Fruit fly (Drosophila melanogaster) whole organism, adult: ENCODE data around the gene Brr2.

ENCODE experiments used
- CG11617 ChIP-seq: fragments of 200-800 bp; sonication (Bioruptor generic); optimal IDR thresholded peaks from 2 replicates; lab custom pipeline; 2017; ENCODE audit warnings: mild to moderate bottlenecking, missing biosample characterization, missing genetic modification reagents, missing genetic modification characterization
- CG12768 ChIP-seq: fragments of 200-800 bp; sonication (Bioruptor generic); optimal IDR thresholded peaks from 2 replicates; lab custom pipeline; 2017; ENCODE audit warnings: missing biosample characterization, missing genetic modification characterization, mild to moderate bottlenecking, moderate library complexity, missing genetic modification reagents
- CG14711 ChIP-seq: fragments of 200-800 bp; sonication (Bioruptor generic); optimal IDR thresholded peaks from 2 replicates; lab custom pipeline; 2018; ENCODE audit warnings: missing biosample characterization, mild to moderate bottlenecking, missing genetic modification characterization, moderate library complexity
- CG1620 ChIP-seq: fragments of 200-800 bp; sonication (Bioruptor generic); optimal IDR thresholded peaks from 2 replicates; lab custom pipeline; 2016; ENCODE audit warnings: missing biosample characterization, missing genetic modification characterization
- CG33017 ChIP-seq: fragments of 200-800 bp; sonication (Bioruptor generic); optimal IDR thresholded peaks from 2 replicates; lab custom pipeline; 2018; ENCODE audit warnings: missing biosample characterization, mild to moderate bottlenecking, missing genetic modification characterization, moderate library complexity
- CG5204 ChIP-seq: fragments of 200-800 bp; sonication (Bioruptor generic); optimal IDR thresholded peaks from 2 replicates; lab custom pipeline; 2016; ENCODE audit warnings: missing biosample characterization, missing genetic modification characterization
- CG7045 ChIP-seq: fragments of 200-800 bp; sonication (Bioruptor generic); optimal IDR thresholded peaks from 2 replicates; lab custom pipeline; 2017; ENCODE audit warnings: missing biosample characterization, mild to moderate bottlenecking, missing genetic modification characterization
- CG7101 ChIP-seq: fragments of 200-800 bp; sonication (Bioruptor generic); optimal IDR thresholded peaks from 2 replicates; lab custom pipeline; 2018; ENCODE audit warnings: missing biosample characterization, mild to moderate bottlenecking, missing genetic modification characterization, moderate library complexity
- Clk ChIP-seq: fragments of 200-800 bp; sonication (Bioruptor generic); optimal IDR thresholded peaks from 2 replicates; lab custom pipeline; 2017; ENCODE audit warnings: missing biosample characterization, missing genetic modification characterization
- Crg-1 ChIP-seq: fragments of 200-800 bp; sonication (Bioruptor generic); optimal IDR thresholded peaks from 2 replicates; lab custom pipeline; 2016; ENCODE audit warnings: missing biosample characterization, missing genetic modification characterization
- Hr96 ChIP-seq: fragments of 200-800 bp; sonication (Bioruptor generic); optimal IDR thresholded peaks from 2 replicates; lab custom pipeline; 2016; ENCODE audit warnings: missing biosample characterization, missing genetic modification characterization
- Mnt ChIP-seq: fragments of 200-800 bp; sonication (Bioruptor generic); optimal IDR thresholded peaks from 2 replicates; lab custom pipeline; 2016; ENCODE audit warnings: missing biosample characterization, mild to moderate bottlenecking, missing genetic modification characterization
- bab1 ChIP-seq: fragments of 200-800 bp; sonication (Bioruptor generic); optimal IDR thresholded peaks from 3 replicates; lab custom pipeline; 2019; ENCODE audit warnings: missing biosample characterization, mild to moderate bottlenecking, missing genetic modification characterization, moderate library complexity
- cic ChIP-seq: fragments of 200-800 bp; sonication (Bioruptor generic); optimal IDR thresholded peaks from 2 replicates; lab custom pipeline; 2017; ENCODE audit warnings: missing biosample characterization, mild to moderate bottlenecking, missing genetic modification characterization, moderate library complexity
- cnc ChIP-seq, 2 experiments: fragments of >200 bp; optimal IDR thresholded peaks; 2 replicates each; lab custom pipeline; 2017
- kay ChIP-seq: fragments of 200-800 bp; sonication (Bioruptor generic); peaks from one replicate; lab custom pipeline; 2016; ENCODE audit warnings: missing biosample characterization, missing genetic modification characterization, borderline replicate concordance
- ovo ChIP-seq: fragments of 200-800 bp; sonication (Bioruptor generic); optimal IDR thresholded peaks from 2 replicates; lab custom pipeline; 2016; ENCODE audit warnings: missing biosample characterization, missing genetic modification characterization
- pad ChIP-seq: fragments of 200-800 bp; sonication (Bioruptor generic); optimal IDR thresholded peaks from 3 replicates; lab custom pipeline; 2017; ENCODE audit warnings: missing biosample characterization, missing genetic modification characterization, mild to moderate bottlenecking, moderate library complexity, missing genetic modification reagents
- tj ChIP-seq: fragments of 200-800 bp; sonication (Bioruptor generic); optimal IDR thresholded peaks from 3 replicates; lab custom pipeline; 2017; ENCODE audit warnings: missing biosample characterization, mild to moderate bottlenecking, missing genetic modification characterization, moderate library complexity
- toe ChIP-seq: fragments of 200-800 bp; sonication (Bioruptor generic); optimal IDR thresholded peaks from 2 replicates; lab custom pipeline; 2016; ENCODE audit warnings: missing biosample characterization, missing genetic modification characterization

The Brr2 gene

DNA sequence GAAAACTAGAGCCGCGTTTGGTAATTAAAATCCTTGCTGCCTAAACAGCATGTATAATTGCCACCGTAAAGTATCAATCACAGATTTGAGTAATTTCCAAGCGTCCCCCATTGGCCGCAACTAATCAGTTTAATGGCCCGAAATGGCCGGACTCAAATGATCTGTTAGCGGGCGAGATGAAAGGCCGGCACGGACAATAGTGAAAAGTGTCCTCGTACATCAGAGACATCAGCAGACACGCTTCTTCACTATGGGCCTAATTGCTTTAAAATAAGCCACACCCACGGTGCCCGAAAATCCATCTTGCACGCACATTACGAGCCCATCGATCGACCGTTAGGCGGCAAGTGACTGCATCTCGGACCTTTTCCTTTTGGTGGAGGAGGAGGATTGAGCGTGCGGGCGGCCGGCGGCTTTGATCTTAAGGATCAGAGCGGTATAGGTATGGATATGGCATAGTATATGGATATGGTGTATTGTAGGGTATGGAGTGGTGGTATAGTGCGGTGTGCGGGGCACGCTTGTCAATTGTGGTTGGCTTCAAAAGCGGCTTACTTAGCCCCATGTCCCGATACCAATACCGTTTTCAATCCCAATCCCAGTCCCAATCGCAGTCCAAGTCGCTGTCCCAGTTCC, 44.8 kb upstream of the Brr2 start:
- TF ChIP-seq toe (GFP tag; lab: Kevin White, UChicago) (no peak), kay (GFP tag; lab: Kevin White, UChicago) (no peak), CG11617 (GFP tag; lab: Kevin White, UChicago) (no peak), Clk (no peak), CG5204 (GFP tag; lab: Kevin White, UChicago) (no peak), tj (GFP tag; lab: Kevin White, UChicago) (no peak), CG1620 (GFP tag; lab: Kevin White, UChicago) (no peak), Mnt (GFP tag; lab: Kevin White, UChicago) (no peak), CG14711 (tag; lab: Kevin White, UChicago) (no peak), cic (GFP tag; lab: Kevin White, UChicago) (no peak)

DNA sequence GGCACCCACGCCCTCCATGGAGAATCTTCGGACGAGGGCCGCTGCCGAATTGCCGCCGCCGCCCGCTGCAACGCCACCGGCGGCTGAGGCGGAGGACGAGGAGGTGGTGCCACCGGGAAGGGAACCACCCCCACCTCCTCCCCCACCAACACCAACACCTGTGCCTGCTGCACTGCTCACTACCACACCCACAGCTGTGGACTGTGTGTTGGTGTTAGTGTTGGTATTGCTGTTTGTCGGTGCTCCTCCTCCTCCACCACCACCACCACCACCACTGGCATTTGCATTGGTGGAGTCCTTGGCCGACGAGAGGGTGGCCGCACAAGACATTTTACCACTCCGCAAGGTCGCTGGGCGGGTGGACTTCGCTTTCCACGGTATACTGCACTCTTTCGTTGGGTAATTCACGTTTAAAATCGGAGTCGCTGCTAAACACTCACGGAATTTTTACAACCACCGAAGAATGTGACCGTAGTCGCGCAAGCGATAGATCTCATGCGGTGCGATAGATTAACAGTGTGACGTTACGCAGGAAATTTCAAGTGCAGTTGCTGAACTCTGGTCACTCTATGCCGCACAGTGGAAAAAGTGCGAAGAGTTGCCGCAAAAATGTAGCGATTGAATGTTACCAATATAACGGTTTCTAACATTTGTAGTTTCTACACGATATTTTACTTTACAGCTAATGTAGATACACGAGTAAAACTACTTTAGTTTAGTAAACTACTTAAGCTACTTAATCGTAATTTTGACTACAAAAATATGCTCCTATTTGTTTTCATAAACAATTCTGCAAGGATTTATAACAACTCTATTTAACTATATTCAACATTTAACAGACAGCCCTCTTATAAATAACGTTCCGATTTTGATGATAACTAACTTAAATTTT, 43.9 kb upstream of the Brr2 start, which contains the start of gene mib1:
TSS of gene mib1 (minus strand) at position 494 of the 892 bp plus-strand sequence.
- TF ChIP-seq ovo (GFP tag; lab: Kevin White, UChicago) (peak; percentile 44), CG1620 (GFP tag; lab: Kevin White, UChicago) (no peak), Crg-1 (GFP tag; lab: Kevin White, UChicago) (no peak), toe (GFP tag; lab: Kevin White, UChicago) (no peak), cnc (optimal IDR thresholded peaks at IDR 0.05; lab: Kevin White, UChicago) (no peak), kay (GFP tag; lab: Kevin White, UChicago) (no peak), cic (GFP tag; lab: Kevin White, UChicago) (peak; percentile 76), CG14711 (tag; lab: Kevin White, UChicago) (peak; percentile 40), CG7045 (GFP tag; lab: Kevin White, UChicago) (no peak), CG7101 (tag; lab: Kevin White, UChicago) (peak; percentile 29), bab1 (peak; percentile 71), Clk (no peak), Hr96 (GFP tag; lab: Kevin White, UChicago) (peak; percentile 31), CG5204 (GFP tag; lab: Kevin White, UChicago) (no peak), Mnt (GFP tag; lab: Kevin White, UChicago) (peak; percentile 30), pad (peak; percentile 53), CG12768 (peak; percentile 31), CG11617 (GFP tag; lab: Kevin White, UChicago) (peak; percentile 5), tj (GFP tag; lab: Kevin White, UChicago) (peak; percentile 22), CG33017 (tag; lab: Kevin White, UChicago) (no peak)

DNA sequence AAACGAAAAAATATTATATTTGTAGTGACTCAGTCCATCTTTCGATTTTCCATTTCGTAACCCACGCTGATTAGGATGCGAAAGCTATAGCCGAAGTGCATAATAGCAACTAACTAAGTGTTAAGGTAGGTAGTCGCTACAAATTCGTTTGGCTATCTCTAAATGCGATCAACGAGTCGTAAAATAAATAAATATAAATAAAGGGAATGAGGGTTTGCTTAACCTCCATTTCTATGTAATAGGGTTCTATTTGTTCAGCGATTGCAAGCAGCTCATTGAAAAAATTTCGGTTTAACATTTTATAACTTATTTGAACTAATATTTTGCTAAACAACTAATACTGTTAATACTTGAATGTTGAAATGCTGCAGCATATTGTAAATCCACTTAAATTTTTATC, 42.5 kb upstream of the Brr2 start:
- TF ChIP-seq cic (GFP tag; lab: Kevin White, UChicago) (peak; percentile 60), CG11617 (GFP tag; lab: Kevin White, UChicago) (no peak)

DNA sequence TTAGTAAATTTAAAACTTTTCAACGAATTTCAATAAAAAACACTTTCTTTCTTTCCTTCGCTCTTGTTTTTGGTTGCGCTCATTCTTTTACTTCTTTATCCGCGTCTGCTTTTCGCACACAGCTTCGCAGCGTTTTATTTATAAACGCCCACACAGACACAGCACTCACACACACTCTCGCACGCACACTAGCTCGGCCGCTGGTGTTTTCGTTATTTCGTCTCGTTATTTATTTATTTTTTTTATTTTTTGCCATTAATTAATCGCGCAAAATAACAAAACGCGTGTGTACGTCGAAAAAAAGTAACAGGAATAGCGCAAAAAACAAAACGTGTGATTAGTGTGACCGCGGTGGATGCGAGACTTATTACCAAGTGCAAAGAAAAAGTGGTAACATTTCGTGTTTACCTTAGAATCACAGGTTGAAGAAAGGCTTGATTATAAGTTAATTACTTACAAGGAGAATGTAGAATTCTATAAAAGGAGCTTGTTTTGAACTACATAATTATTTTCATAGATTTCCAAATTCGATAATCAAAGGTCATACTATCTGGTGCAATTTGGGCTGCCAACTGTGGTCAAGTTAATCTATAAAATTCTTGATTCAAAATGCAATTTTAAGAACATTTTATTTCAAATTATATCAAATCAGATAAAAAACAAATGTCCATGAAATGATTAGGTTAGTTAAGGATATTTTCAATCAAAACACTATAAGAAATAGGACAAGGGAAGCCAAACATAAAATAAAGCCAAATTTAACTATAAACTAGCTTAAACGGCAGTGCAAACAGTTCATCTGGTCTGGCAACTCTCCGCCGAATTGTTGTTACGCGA, 36.9 kb upstream of the Brr2 start, which contains the start of the genes hzg and mRpS31:
TSS of gene hzg (minus strand) at position 336 of the 837 bp plus-strand sequence.
TSS of gene mRpS31 (plus strand) at position 793 of the 837 bp plus-strand sequence.
- TF ChIP-seq Crg-1 (GFP tag; lab: Kevin White, UChicago) (no peak), cic (GFP tag; lab: Kevin White, UChicago) (peak; percentile 68), Mnt (GFP tag; lab: Kevin White, UChicago) (peak; percentile 62), Hr96 (GFP tag; lab: Kevin White, UChicago) (peak; percentile 22), CG5204 (GFP tag; lab: Kevin White, UChicago) (no peak), CG33017 (tag; lab: Kevin White, UChicago) (peak; percentile 15), ovo (GFP tag; lab: Kevin White, UChicago) (peak; percentile 35), kay (GFP tag; lab: Kevin White, UChicago) (no peak), CG1620 (GFP tag; lab: Kevin White, UChicago) (peak; percentile 26), CG14711 (tag; lab: Kevin White, UChicago) (peak; percentile 49), CG7045 (GFP tag; lab: Kevin White, UChicago) (peak; percentile 25), toe (GFP tag; lab: Kevin White, UChicago) (peak; percentile 57), Clk (no peak), CG12768 (peak; percentile 71), tj (GFP tag; lab: Kevin White, UChicago) (peak; percentile 39), pad (no peak), cnc (optimal IDR thresholded peaks at IDR 0.05; lab: Kevin White, UChicago) (no peak), CG7101 (tag; lab: Kevin White, UChicago) (peak; percentile 69), bab1 (peak; percentile 45), CG11617 (GFP tag; lab: Kevin White, UChicago) (peak; percentile 44)
